Worm (Caenorhabditis elegans): ENCODE results near the gene srg-3.

DNA sequence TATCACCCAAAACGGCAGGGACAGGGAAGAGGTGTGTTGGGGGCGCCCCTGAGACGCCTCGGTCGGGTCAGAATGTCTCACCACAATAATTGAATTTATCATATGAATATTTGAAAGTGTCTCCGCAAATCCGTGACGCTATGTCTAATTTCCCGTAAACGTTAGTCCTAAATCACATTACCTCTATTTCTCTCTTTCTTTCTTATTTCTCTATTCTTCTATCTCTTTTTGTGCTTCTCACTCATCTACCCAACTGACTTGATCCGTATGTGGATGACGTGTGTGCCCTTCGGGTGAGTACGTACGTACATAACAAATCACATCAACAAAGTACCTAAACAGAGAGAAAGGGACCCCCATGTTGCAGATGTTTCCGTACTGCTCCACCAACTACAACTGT is 47.2 kb upstream of the srg-3 start:
- TF ChIP-seq saeg-2 (GFP tag; IDR thresholded peaks at IDR 0.05) (no peak), snpc-4 (tag; optimal IDR thresholded peaks at IDR 0.05) (no peak), ama-1 (optimal IDR thresholded peaks at IDR 0.05) (no peak), unc-62 (GFP tag; optimal IDR thresholded peaks at IDR 0.05 in 1 of 2) (peak in 1 of 2 experiments; percentile 8), unc-62 (tag; optimal IDR thresholded peaks at IDR 0.05) (no peak), dpl-1 (GFP tag; optimal IDR thresholded peaks at IDR 0.05) (no peak), daf-12 (tag; optimal IDR thresholded peaks at IDR 0.05) (no peak), aly-2 (tag; optimal IDR thresholded peaks at IDR 0.05) (no peak), ceh-44 (GFP tag; IDR thresholded peaks at IDR 0.05) (no peak), ces-1 (GFP tag; optimal IDR thresholded peaks at IDR 0.05) (peak; percentile 93), nhr-237 (tag; optimal IDR thresholded peaks at IDR 0.05) (no peak), D1046.2 (GFP tag; IDR thresholded peaks at IDR 0.05) (no peak), nhr-6 (tag; optimal IDR thresholded peaks at IDR 0.05) (no peak), nhr-76 (tag; optimal IDR thresholded peaks at IDR 0.05) (no peak), lir-3 (tag; optimal IDR thresholded peaks at IDR 0.05) (no peak)

Data from whole organism, L4 larva.